Worm (Caenorhabditis elegans) whole organism, L1 larva: ENCODE data around the gene nspc-5.
"Not testable (repeated sequence)": the region's sequence is repeated elsewhere in the genome, so short reads cannot be mapped to it uniquely, and the experiment has no call there.

ENCODE experiments used
- C34B4.2 ChIP-seq: sonication (generic microtip); optimal IDR thresholded peaks from 2 replicates; lab custom pipeline; 2017; ENCODE audit warnings: mild to moderate bottlenecking, missing genetic modification characterization, missing compliant biosample characterization
- F16B12.6 ChIP-seq: fragments of 150-350 bp; optimal IDR thresholded peaks from 2 replicates; lab custom pipeline; 2014; ENCODE audit warnings: missing biosample characterization, missing genetic modification characterization
- aly-2 ChIP-seq: fragments of 150-350 bp; optimal IDR thresholded peaks from 2 replicates; lab custom pipeline; 2014; ENCODE audit warnings: missing biosample characterization, missing genetic modification characterization
- ama-1 ChIP-seq: fragments of 150-350 bp; optimal IDR thresholded peaks from 2 replicates; lab custom pipeline; 2014
- blmp-1 ChIP-seq: fragments of 150-350 bp; optimal IDR thresholded peaks from 2 replicates; lab custom pipeline; 2014; ENCODE audit warnings: missing biosample characterization, missing genetic modification characterization
- ceh-63 ChIP-seq: fragments of 200-800 bp; sonication (Bioruptor generic); optimal IDR thresholded peaks from 2 replicates; lab custom pipeline; 2018; ENCODE audit warnings: mild to moderate bottlenecking, missing genetic modification characterization, missing compliant biosample characterization
- ceh-8 ChIP-seq: fragments of 200-800 bp; sonication (Bioruptor generic); optimal IDR thresholded peaks from 2 replicates; lab custom pipeline; 2018; ENCODE audit warnings: mild to moderate bottlenecking, missing genetic modification characterization, moderate library complexity, missing compliant biosample characterization
- ces-1 ChIP-seq: fragments of 150-350 bp; optimal IDR thresholded peaks from 2 replicates; lab custom pipeline; 2014; ENCODE audit warnings: missing biosample characterization, missing genetic modification reagents, missing genetic modification characterization
- dpl-1 ChIP-seq, 3 experiments: fragments of 150-350 bp in 2 of 3; sonication (generic microtip) in 1 of 3; optimal IDR thresholded peaks; 2 replicates each; lab custom pipeline; 2014 to 2017; ENCODE audit warnings: missing biosample characterization in 3 of 3, missing genetic modification characterization in 3 of 3, missing genetic modification reagents in 3 of 3
- efl-1 ChIP-seq, 4 experiments: fragments of 150-350 bp; optimal IDR thresholded peaks in 3 of 4; peaks in 1 of 4; 1 replicate in 1 of 4; 2 replicates in 3 of 4; lab custom pipeline; 2014; ENCODE audit warnings: missing biosample characterization in 2 of 4, missing genetic modification characterization in 2 of 4, missing genetic modification reagents in 2 of 4
- efl-3 ChIP-seq: fragments of 200-800 bp; sonication (Bioruptor generic); optimal IDR thresholded peaks from 2 replicates; lab custom pipeline; 2018; ENCODE audit warnings: mild to moderate bottlenecking, missing genetic modification characterization, missing compliant biosample characterization
- egl-13 ChIP-seq: sonication (generic microtip); optimal IDR thresholded peaks from 2 replicates; lab custom pipeline; 2016; ENCODE audit warnings: missing genotype, missing genetic modification reagents, missing genetic modification characterization, missing compliant biosample characterization
- egl-27 ChIP-seq, 2 experiments: fragments of 150-350 bp in 1 of 2; sonication (generic microtip); optimal IDR thresholded peaks; 3 replicates each; lab custom pipeline; 2017 to 2018; ENCODE audit warnings: missing biosample characterization in 2 of 2, missing genetic modification characterization in 2 of 2, missing genetic modification reagents in 2 of 2
- fkh-10 ChIP-seq: sonication (generic microtip); optimal IDR thresholded peaks from 2 replicates; lab custom pipeline; 2017; ENCODE audit warnings: missing biosample characterization, missing genetic modification reagents, missing genetic modification characterization
- fkh-8 ChIP-seq: sonication (generic microtip); optimal IDR thresholded peaks from 2 replicates; lab custom pipeline; 2016; ENCODE audit warnings: mild to moderate bottlenecking, missing genetic modification characterization, missing compliant biosample characterization
- fos-1 ChIP-seq: fragments of 150-350 bp; optimal IDR thresholded peaks from 2 replicates; lab custom pipeline; 2014; ENCODE audit warnings: missing biosample characterization, missing genetic modification characterization
- hpl-2 ChIP-seq: fragments of 150-350 bp; optimal IDR thresholded peaks from 2 replicates; lab custom pipeline; 2014; ENCODE audit warnings: missing biosample characterization, missing genetic modification reagents, missing genetic modification characterization
- irx-1 ChIP-seq: sonication (generic microtip); optimal IDR thresholded peaks from 2 replicates; lab custom pipeline; 2016; ENCODE audit warnings: missing genetic modification characterization, missing compliant biosample characterization
- lin-14 ChIP-seq: fragments of 200-800 bp; sonication (Bioruptor generic); optimal IDR thresholded peaks from 2 replicates; lab custom pipeline; 2018; ENCODE audit warnings: mild to moderate bottlenecking, missing genetic modification characterization, moderate library complexity, missing compliant biosample characterization
- lsy-2 ChIP-seq, 2 experiments: fragments of 150-350 bp; optimal IDR thresholded peaks; 2 replicates each; lab custom pipeline; 2014; ENCODE audit warnings: missing biosample characterization in 2 of 2, missing genetic modification characterization in 2 of 2
- mab-9 ChIP-seq: fragments of 200-800 bp; sonication (Bioruptor generic); IDR thresholded peaks from 2 replicates; pipeline ENCODE4 v1.3.6; 2022; ENCODE audit warnings: missing genetic modification reagents, missing genetic modification characterization, missing compliant biosample characterization
- nhr-11 ChIP-seq: fragments of 150-350 bp; optimal IDR thresholded peaks from 2 replicates; lab custom pipeline; 2014; ENCODE audit warnings: missing biosample characterization, missing genetic modification characterization
- nhr-19 ChIP-seq: fragments of 200-800 bp; sonication (Bioruptor generic); conservative IDR thresholded peaks from 2 replicates; pipeline ENCODE4 v1.3.6; 2022; ENCODE audit warnings: missing genetic modification characterization, missing compliant biosample characterization
- nhr-237 ChIP-seq: fragments of 150-350 bp; optimal IDR thresholded peaks from 2 replicates; lab custom pipeline; 2014; ENCODE audit warnings: missing biosample characterization, missing genetic modification characterization
- nhr-71 ChIP-seq: sonication (generic microtip); optimal IDR thresholded peaks from 2 replicates; lab custom pipeline; 2016; ENCODE audit warnings: mild to moderate bottlenecking, missing genetic modification characterization, moderate library complexity, missing compliant biosample characterization
- nhr-76 ChIP-seq: sonication (generic microtip); optimal IDR thresholded peaks from 2 replicates; lab custom pipeline; 2017; ENCODE audit warnings: missing biosample characterization, missing genetic modification characterization
- nhr-77 ChIP-seq: fragments of 150-350 bp; optimal IDR thresholded peaks from 2 replicates; lab custom pipeline; 2014; ENCODE audit warnings: missing biosample characterization, missing genetic modification characterization
- nhr-84 ChIP-seq: sonication (generic microtip); optimal IDR thresholded peaks from 2 replicates; lab custom pipeline; 2017; ENCODE audit warnings: missing biosample characterization, missing genetic modification characterization
- nhr-85 ChIP-seq: sonication (generic microtip); peaks from one replicate; lab custom pipeline; 2016; ENCODE audit warnings: missing genetic modification characterization, inconsistent platforms, missing compliant biosample characterization
- pax-3 ChIP-seq: fragments of 200-800 bp; sonication (Bioruptor generic); optimal IDR thresholded peaks from 2 replicates; lab custom pipeline; 2018; ENCODE audit warnings: mild to moderate bottlenecking, missing genetic modification characterization, moderate library complexity, missing compliant biosample characterization
- snu-23 ChIP-seq: sonication (generic microtip); optimal IDR thresholded peaks from 2 replicates; lab custom pipeline; 2016; ENCODE audit warnings: missing genetic modification characterization, missing compliant biosample characterization
- sox-4 ChIP-seq: sonication (generic microtip); optimal IDR thresholded peaks from 2 replicates; lab custom pipeline; 2016; ENCODE audit warnings: missing genetic modification characterization, missing compliant biosample characterization
- tbx-2 ChIP-seq: sonication (generic microtip); optimal IDR thresholded peaks from 2 replicates; lab custom pipeline; 2016; ENCODE audit warnings: missing genetic modification characterization, missing compliant biosample characterization
- unc-30 ChIP-seq: sonication (generic microtip); optimal IDR thresholded peaks from 2 replicates; lab custom pipeline; 2017; ENCODE audit warnings: missing biosample characterization, missing genetic modification characterization
- unc-62 ChIP-seq: fragments of 150-350 bp; optimal IDR thresholded peaks from 2 replicates; lab custom pipeline; 2014; ENCODE audit warnings: missing biosample characterization, missing genetic modification reagents, missing genetic modification characterization
- unc-98 ChIP-seq: fragments of 200-800 bp; sonication (Bioruptor generic); IDR thresholded peaks from 2 replicates; pipeline ENCODE4 v1.3.6; 2022; ENCODE audit warnings: missing genetic modification characterization, missing compliant biosample characterization
- xbp-1 ChIP-seq: sonication (generic microtip); optimal IDR thresholded peaks from 2 replicates; lab custom pipeline; 2016; ENCODE audit warnings: missing genetic modification characterization, missing compliant biosample characterization
- ztf-11 ChIP-seq, 2 experiments: sonication (generic microtip); optimal IDR thresholded peaks; 2 replicates each; lab custom pipeline; 2016 to 2017; ENCODE audit warnings: missing genetic modification characterization in 2 of 2, missing biosample characterization in 1 of 2, missing compliant biosample characterization in 1 of 2

nspc-5 gene

ce11 chrX:8521614-8522013 is 16.9 kb upstream of the nspc-5 start, which contains the start of gene C03G5.14:
Gene C03G5.14 (plus strand): TSS chrX:8521914.
- TF ChIP-seq xbp-1 (tag; lab: Kevin White, UChicago), result no peak
- TF ChIP-seq hpl-2 (GFP tag; lab: Kevin White, UChicago), result no peak
- no peak for TF ChIP-seq aly-2 (tag; lab: Kevin White, UChicago)
- no peak for TF ChIP-seq lin-14 (GFP tag; lab: Kevin White, UChicago)
- TF ChIP-seq efl-3, result no peak
- TF ChIP-seq nhr-11 (tag; lab: Kevin White, UChicago), result no peak
- no peak for TF ChIP-seq C34B4.2
- no peak for TF ChIP-seq ztf-11 (tag; optimal IDR thresholded peaks at IDR 0.05; lab: Kevin White, UChicago)
- no peak for TF ChIP-seq tbx-2 (tag; lab: Kevin White, UChicago)
- no peak for TF ChIP-seq mab-9 (GFP tag; lab: Robert Waterston, UW)
- no peak for TF ChIP-seq ama-1 (lab: Kevin White, UChicago)
- no peak for TF ChIP-seq egl-13 (tag; lab: Kevin White, UChicago)
- TF ChIP-seq ceh-63 (GFP tag; lab: Kevin White, UChicago), result no peak
- TF ChIP-seq irx-1 (tag; lab: Kevin White, UChicago), result no peak
- no peak for TF ChIP-seq efl-1 (optimal IDR thresholded peaks at IDR 0.05; lab: Kevin White, UChicago)
- TF ChIP-seq efl-1 (GFP tag; optimal IDR thresholded peaks at IDR 0.05 in 1 of 2; lab: Kevin White, UChicago), result no peak
- TF ChIP-seq sox-4, result no peak
- no peak for TF ChIP-seq fkh-10 (GFP tag; lab: Kevin White, UChicago)
- TF ChIP-seq F16B12.6 (tag; lab: Kevin White, UChicago), result no peak
- TF ChIP-seq nhr-77, result no peak

ce11 chrX:8523000-8523399 is 15.5 kb upstream of the nspc-5 start:
- TF ChIP-seq pax-3 (tag; lab: Kevin White, UChicago), result no peak
- peak; percentile 91 for TF ChIP-seq ceh-8 (GFP tag; lab: Kevin White, UChicago)
- TF ChIP-seq unc-62 (GFP tag; lab: Kevin White, UChicago), result no peak
- no peak for TF ChIP-seq nhr-84 (tag; lab: Kevin White, UChicago)
- TF ChIP-seq fkh-8 (tag; lab: Kevin White, UChicago), result peak; percentile 49

DNA sequence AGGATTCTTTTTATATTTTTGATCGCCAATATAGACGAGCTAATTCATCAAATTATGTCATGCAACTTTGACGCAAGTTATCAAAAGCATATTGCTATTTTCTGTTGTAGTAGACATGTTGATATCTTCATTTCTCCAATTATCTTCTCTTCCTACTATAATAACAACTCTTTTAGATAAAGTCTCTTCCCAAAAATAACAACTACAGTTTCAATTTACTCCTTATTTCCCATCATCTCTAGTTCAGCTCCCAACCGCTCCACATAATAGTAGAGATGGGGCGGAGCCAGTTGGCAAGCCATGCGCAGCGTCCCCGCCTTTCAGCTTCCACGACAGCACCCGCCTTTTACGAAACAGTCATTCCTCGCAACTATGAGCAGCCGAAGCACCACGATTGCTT is 10.6 kb upstream of the nspc-5 start, which contains the start of gene flp-5:
TSS of gene flp-5 (plus strand) at position 301 of the 400 bp plus-strand sequence.
- TF ChIP-seq fkh-10 (GFP tag; lab: Kevin White, UChicago) (no peak), ceh-8 (GFP tag; lab: Kevin White, UChicago) (no peak), unc-62 (GFP tag; lab: Kevin White, UChicago) (no peak), nhr-85 (no peak), C34B4.2 (no peak)

DNA sequence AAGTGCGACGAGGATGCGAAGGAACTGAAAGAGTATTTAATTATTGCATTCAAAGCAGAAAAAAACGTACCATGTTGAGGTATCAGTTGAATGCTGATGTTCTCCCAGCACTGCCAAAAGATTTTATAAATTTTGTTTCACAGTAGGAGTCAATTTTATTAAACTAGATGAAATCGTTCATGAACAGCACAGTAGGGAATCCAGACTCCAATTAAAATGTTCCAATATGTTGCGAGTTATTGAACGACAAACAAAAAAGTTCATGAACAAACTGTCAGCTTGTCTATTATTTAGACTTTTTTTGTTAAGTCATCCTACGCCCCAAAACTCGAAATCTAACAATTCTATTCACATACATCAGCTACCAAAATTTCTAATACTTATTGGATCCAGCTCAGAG is 3.5 kb upstream of the nspc-5 start, which contains the start of gene nspc-1:
TSS of gene nspc-1 (minus strand) at position 101 of the 400 bp plus-strand sequence.
- not testable (repeated sequence) for TF ChIP-seq tbx-2 (tag; lab: Kevin White, UChicago); unc-30 (tag; lab: Kevin White, UChicago); lsy-2 (tag; optimal IDR thresholded peaks at IDR 0.05; lab: Kevin White, UChicago)
- TF ChIP-seq, all 84 proteins: peak for 0; not testable (repeated sequence) for 84

DNA sequence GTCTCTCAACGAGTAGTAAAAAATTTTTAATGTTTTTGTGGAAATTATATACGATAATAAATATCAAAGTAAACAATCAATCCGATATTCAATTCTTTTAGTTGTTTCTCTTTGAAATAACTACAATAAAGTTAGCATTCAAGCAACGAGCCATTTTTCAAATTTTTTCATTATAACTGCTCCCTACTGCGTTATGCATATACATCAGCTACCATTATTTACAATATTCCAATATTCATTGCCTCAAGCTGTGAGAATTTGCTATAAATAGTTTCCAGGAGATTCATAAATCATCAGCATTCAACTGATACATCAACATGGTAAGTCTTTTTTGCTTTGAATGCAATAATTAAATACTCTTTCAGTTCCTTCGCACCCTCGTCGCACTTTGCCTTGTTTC is 1.7 kb upstream of the nspc-5 start, which contains the start of gene nspc-3:
TSS of gene nspc-3 (plus strand) at position 301 of the 400 bp plus-strand sequence.
- TF ChIP-seq nhr-85 (no peak), unc-30 (tag; lab: Kevin White, UChicago) (no peak), F16B12.6 (tag; lab: Kevin White, UChicago) (no peak), blmp-1 (tag; lab: Kevin White, UChicago) (no peak), nhr-76 (tag; lab: Kevin White, UChicago) (no peak), fos-1 (tag; lab: Kevin White, UChicago) (no peak), aly-2 (tag; lab: Kevin White, UChicago) (no peak), snu-23 (no peak), unc-98 (GFP tag; lab: Robert Waterston, UW) (no peak), egl-27 (tag; optimal IDR thresholded peaks at IDR 0.05; lab: Kevin White, UChicago) (no peak), nhr-11 (tag; lab: Kevin White, UChicago) (no peak), ceh-8 (GFP tag; lab: Kevin White, UChicago) (no peak), efl-1 (optimal IDR thresholded peaks at IDR 0.05; lab: Kevin White, UChicago) (no peak), efl-1 (GFP tag; optimal IDR thresholded peaks at IDR 0.05 in 1 of 2; lab: Kevin White, UChicago) (no peak), nhr-19 (GFP tag; lab: Robert Waterston, UW) (no peak), nhr-71 (tag; lab: Kevin White, UChicago) (no peak), dpl-1 (GFP tag; optimal IDR thresholded peaks at IDR 0.05; lab: Kevin White, UChicago) (no peak), ces-1 (GFP tag; lab: Kevin White, UChicago) (no peak), nhr-237 (no peak), nhr-77 (no peak)
